Fruit fly (Drosophila melanogaster) whole organism, larva: ENCODE results near the gene Hsp60C.

Source experiments
- noc ChIP-seq: fragments of 200-800 bp; sonication (Bioruptor generic); optimal IDR thresholded peaks from 3 replicates; lab custom pipeline; 2019; ENCODE audit warnings: missing biosample characterization, mild to moderate bottlenecking, missing genetic modification characterization, moderate library complexity

Hsp60C gene

dm6 chr2L:5662549-5662948 is at the start of gene Hsp60C:
TSS of gene Hsp60C (plus strand) at chr2L:5662849.
- no peak for TF ChIP-seq noc (tag; lab: Kevin White, UChicago)

DNA sequence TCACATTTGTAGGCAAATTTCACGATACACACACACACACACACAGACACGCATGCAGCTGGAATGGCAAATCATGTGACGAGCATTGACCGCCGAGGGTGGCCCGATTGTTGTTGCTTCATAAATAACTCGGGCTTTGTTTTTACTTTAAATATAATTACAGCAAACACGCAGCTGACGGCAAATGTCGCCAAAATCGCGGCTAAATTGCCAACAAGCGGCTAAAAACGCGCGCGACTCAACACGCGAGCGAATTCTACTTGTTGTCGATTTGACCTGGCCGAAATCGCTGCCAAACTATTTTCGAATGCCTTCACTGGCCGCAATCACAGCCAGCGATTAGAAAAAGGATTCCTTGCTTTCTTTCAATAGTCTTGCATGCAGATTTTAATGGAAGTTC is 45.4 kb upstream of the Hsp60C start:
- no peak for TF ChIP-seq noc (tag; lab: Kevin White, UChicago)

DNA sequence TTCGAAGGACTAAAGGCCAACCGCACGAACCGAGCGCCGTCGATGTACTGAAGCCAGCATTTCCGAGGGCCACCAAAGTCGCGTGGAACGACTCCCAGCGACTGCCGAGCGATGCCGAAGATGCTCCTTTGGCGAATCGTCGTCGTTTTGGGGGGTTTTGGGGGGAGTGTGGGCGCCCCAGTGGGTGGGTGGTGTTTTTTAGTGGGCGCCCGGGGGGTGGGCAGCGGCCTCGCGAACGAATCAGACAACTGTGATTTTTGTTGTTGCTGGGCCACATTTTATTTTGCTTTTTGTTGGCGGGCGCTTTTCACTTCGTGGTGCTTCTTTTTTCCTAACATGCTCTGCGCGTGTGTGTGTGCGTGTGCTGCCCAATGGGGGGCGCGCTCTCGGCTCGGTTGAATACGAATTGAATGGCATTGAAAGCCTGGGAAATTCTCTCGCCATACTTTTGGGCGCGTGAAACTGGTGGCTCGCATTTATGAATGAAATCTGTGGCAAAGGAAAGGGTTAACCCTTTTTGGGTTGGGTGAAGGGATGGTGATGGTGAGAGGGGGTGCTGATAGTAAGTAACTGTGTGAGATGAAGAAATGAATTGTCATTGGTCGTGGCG is 44.6 kb upstream of the Hsp60C start, which contains the start of gene DIP-eta:
Gene DIP-eta (minus strand): TSS at position 51 of the 610 bp plus-strand sequence.
- TF ChIP-seq noc (tag; lab: Kevin White, UChicago): no peak

dm6 chr2L:5623727-5624407 is 38.8 kb upstream of the Hsp60C start, which contains the start of gene Cyp6a16:
TSS of gene Cyp6a16 (minus strand) at chr2L:5623762.
- TF ChIP-seq noc (tag; lab: Kevin White, UChicago): no peak

- no peak for TF ChIP-seq noc (tag; lab: Kevin White, UChicago)
Observed at dm6 chr2L:5658415-5658814, 4.2 kb upstream of the Hsp60C start, which contains the start of gene DIP-theta. TSS of gene DIP-theta (minus strand) at chr2L:5658560.

DNA sequence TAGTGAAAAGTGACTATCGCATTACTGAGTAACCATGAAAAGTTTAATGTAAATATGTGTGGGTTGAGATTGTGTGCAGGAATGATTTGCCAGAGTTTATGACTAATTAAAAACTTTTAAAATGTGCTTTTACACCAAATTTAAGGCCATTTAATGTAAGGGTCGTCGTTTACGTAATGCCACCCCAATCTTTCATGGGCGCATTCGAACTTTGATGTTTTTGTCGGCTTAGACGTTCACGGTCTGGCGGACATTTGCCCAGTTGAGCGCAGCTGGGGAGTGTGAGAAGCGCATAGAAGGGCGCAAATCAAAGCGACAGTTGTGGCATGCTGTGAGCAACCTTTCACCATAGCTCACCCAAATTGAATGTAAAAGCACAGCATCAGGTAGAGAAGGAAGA is 15.6 kb downstream of the Hsp60C start, which contains the start of gene CG12511:
Gene CG12511 (plus strand): TSS at position 301 of the 400 bp plus-strand sequence.
- TF ChIP-seq noc (tag; lab: Kevin White, UChicago): no peak

DNA sequence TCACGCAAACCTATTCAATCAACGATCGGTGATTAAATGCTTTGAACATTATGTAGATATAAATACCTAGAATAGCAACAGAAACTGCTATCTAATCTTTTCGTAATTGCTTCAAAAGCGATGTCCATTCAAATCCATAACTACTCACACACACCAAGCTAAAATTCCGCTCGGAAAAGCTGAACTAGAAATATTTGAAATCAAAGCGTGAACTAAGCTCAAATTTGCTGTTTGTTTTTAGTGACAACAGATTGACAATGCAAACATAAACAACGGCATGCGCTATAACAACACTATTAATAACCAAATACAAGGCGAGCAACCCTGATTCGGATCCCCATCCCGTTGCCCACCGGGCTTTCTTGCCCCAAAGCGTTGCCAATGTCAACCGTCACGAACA is 43.4 kb downstream of the Hsp60C start, which contains the start of gene CG7236:
Gene CG7236 (plus strand): TSS at position 301 of the 400 bp plus-strand sequence.
- no peak for TF ChIP-seq noc (tag; lab: Kevin White, UChicago)

DNA sequence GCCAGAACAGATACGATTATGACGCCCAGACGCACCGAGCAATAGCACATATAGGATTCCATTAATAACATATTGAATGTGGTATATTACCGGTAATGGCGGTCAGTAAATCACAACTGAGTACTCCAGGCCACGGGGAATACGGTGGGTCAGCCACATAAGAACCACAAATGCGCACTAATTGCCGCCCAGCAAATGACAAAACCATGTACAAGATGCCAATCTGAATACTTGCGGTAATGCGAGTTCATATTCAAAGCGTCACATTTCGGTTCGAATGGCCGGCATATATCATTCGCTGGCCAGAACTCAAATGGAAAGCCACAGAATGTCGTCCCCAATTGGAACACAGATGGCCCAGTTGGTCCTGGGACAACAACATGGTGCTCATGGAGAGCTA is 53.9 kb downstream of the Hsp60C start, which contains the start of the genes CG14007 and CG34011:
Gene CG14007 (minus strand): TSS at position 101 of the 400 bp plus-strand sequence.
Gene CG34011 (plus strand): TSS at position 122 of the 400 bp plus-strand sequence.
- no peak for TF ChIP-seq noc (tag; lab: Kevin White, UChicago)
